Worm (Caenorhabditis elegans) whole organism, young adult: Measurements from ENCODE around the gene srbc-62.

ENCODE experiments used
- B0019.2 ChIP-seq: fragments of 200-800 bp; sonication (Bioruptor generic); conservative IDR thresholded peaks from 2 replicates; pipeline ENCODE4 v1.3.6; 2022; ENCODE audit warnings: missing genetic modification reagents, missing genetic modification characterization, missing compliant biosample characterization
- B0261.1 ChIP-seq: sonication (generic microtip); optimal IDR thresholded peaks from 2 replicates; lab custom pipeline; 2016; ENCODE audit warnings: mild to moderate bottlenecking, missing genetic modification characterization, moderate library complexity, missing compliant biosample characterization
- B0336.3 ChIP-seq: fragments of 200-800 bp; sonication (Bioruptor generic); IDR thresholded peaks from 2 replicates; pipeline ENCODE4 v1.3.6; 2022; ENCODE audit warnings: missing genetic modification characterization, missing compliant biosample characterization
- C17E4.6 ChIP-seq: fragments of 200-800 bp; sonication (Bioruptor generic); IDR thresholded peaks from 2 replicates; pipeline ENCODE4 v1.3.6; 2022; ENCODE audit warnings: missing genetic modification reagents, missing genetic modification characterization, missing compliant biosample characterization
- F23B12.7 ChIP-seq: sonication (generic microtip); optimal IDR thresholded peaks from 2 replicates; lab custom pipeline; 2017; ENCODE audit warnings: missing genetic modification characterization, mild to moderate bottlenecking, missing compliant biosample characterization, antibody characterized with exemption, moderate library complexity; ENCODE audit not compliant: insufficient read depth
- F52B5.7 ChIP-seq: sonication (generic microtip); optimal IDR thresholded peaks from 2 replicates; lab custom pipeline; 2016; ENCODE audit warnings: mild to moderate bottlenecking, missing genetic modification characterization, missing compliant biosample characterization
- F55B11.4 ChIP-seq: sonication (generic microtip); optimal IDR thresholded peaks from 2 replicates; lab custom pipeline; 2016; ENCODE audit warnings: missing compliant biosample characterization, missing genetic modification characterization, borderline replicate concordance; ENCODE audit not compliant: insufficient read depth
- T07F8.4 ChIP-seq: sonication (generic microtip); optimal IDR thresholded peaks from 2 replicates; lab custom pipeline; 2016; ENCODE audit warnings: mild to moderate bottlenecking, missing genetic modification characterization, moderate library complexity, missing compliant biosample characterization
- T26A5.8 ChIP-seq: sonication (generic microtip); optimal IDR thresholded peaks from 2 replicates; lab custom pipeline; 2016; ENCODE audit warnings: missing genetic modification characterization, missing compliant biosample characterization
- Y53G8AR.9 ChIP-seq: fragments of 200-800 bp; sonication (Bioruptor generic); conservative IDR thresholded peaks from 2 replicates; pipeline ENCODE4 v1.3.6; 2022; ENCODE audit warnings: missing genetic modification reagents, missing genetic modification characterization, missing compliant biosample characterization
- Y67H2A.10 ChIP-seq: fragments of 200-800 bp; sonication (Bioruptor generic); conservative IDR thresholded peaks from 2 replicates; pipeline ENCODE4 v1.3.6; 2022; ENCODE audit warnings: missing genetic modification reagents, missing genetic modification characterization, missing compliant biosample characterization
- Y95B8A.8 ChIP-seq: fragments of 200-800 bp; sonication (Bioruptor generic); IDR thresholded peaks from 2 replicates; pipeline ENCODE4 v1.3.6; 2022; ENCODE audit warnings: missing genetic modification reagents, missing genetic modification characterization, missing compliant biosample characterization
- akir-1 ChIP-seq: fragments of 200-800 bp; sonication (Bioruptor generic); optimal IDR thresholded peaks from 2 replicates; lab custom pipeline; 2018; ENCODE audit warnings: mild to moderate bottlenecking, missing genetic modification characterization, moderate library complexity, missing compliant biosample characterization
- ama-1 ChIP-seq, 3 experiments: fragments of 150-350 bp in 1 of 3; sonication (generic microtip) in 2 of 3; optimal IDR thresholded peaks; 2 replicates each; lab custom pipeline; 2014 to 2018; ENCODE audit warnings: missing biosample characterization in 2 of 3, missing genetic modification characterization in 2 of 3, missing genetic modification reagents in 2 of 3
- attf-3 ChIP-seq: fragments of 200-800 bp; sonication (Bioruptor generic); conservative IDR thresholded peaks from 2 replicates; pipeline ENCODE4 v1.3.6; 2022; ENCODE audit warnings: missing genetic modification reagents, missing genetic modification characterization, missing compliant biosample characterization
- ccch-3 ChIP-seq: fragments of 200-800 bp; sonication (Bioruptor generic); optimal IDR thresholded peaks from 2 replicates; lab custom pipeline; 2018; ENCODE audit warnings: mild to moderate bottlenecking, missing genetic modification characterization, missing compliant biosample characterization
- ceh-27 ChIP-seq: fragments of 200-800 bp; sonication (Bioruptor generic); optimal IDR thresholded peaks from 2 replicates; lab custom pipeline; 2018; ENCODE audit warnings: mild to moderate bottlenecking, missing genetic modification characterization, moderate library complexity, missing compliant biosample characterization
- ceh-40 ChIP-seq: fragments of 200-800 bp; sonication (Bioruptor generic); IDR thresholded peaks from 2 replicates; pipeline ENCODE4 v1.3.6; 2022; ENCODE audit warnings: missing genetic modification characterization, missing compliant biosample characterization
- ceh-58 ChIP-seq: fragments of 200-800 bp; sonication (Bioruptor generic); IDR thresholded peaks from 2 replicates; pipeline ENCODE4 v1.3.6; 2022; ENCODE audit warnings: missing genetic modification characterization, missing compliant biosample characterization
- egl-18 ChIP-seq: fragments of 200-800 bp; sonication (Bioruptor generic); IDR thresholded peaks from 2 replicates; pipeline ENCODE4 v1.3.6; 2022; ENCODE audit warnings: missing genetic modification reagents, missing genetic modification characterization, missing compliant biosample characterization
- let-526 ChIP-seq: fragments of 200-800 bp; sonication (Bioruptor generic); IDR thresholded peaks from 2 replicates; pipeline ENCODE4 v1.3.6; 2022; ENCODE audit warnings: missing genetic modification reagents, missing genetic modification characterization, missing compliant biosample characterization
- let-607 ChIP-seq, 2 experiments: fragments of 200-800 bp in 1 of 2; sonication (Bioruptor generic) in 1 of 2; sonication (generic microtip) in 1 of 2; optimal IDR thresholded peaks; 2 replicates each; lab custom pipeline; 2016 to 2018; ENCODE audit warnings: mild to moderate bottlenecking in 2 of 2, missing compliant biosample characterization in 2 of 2, missing genetic modification characterization in 2 of 2, moderate library complexity in 2 of 2, missing genotype in 1 of 2
- lin-40 ChIP-seq: sonication (generic microtip); optimal IDR thresholded peaks from 2 replicates; lab custom pipeline; 2016; ENCODE audit warnings: missing genetic modification characterization, mild to moderate bottlenecking, missing compliant biosample characterization, missing genotype, missing genetic modification reagents
- lsl-1 ChIP-seq: fragments of 200-800 bp; sonication (Bioruptor generic); optimal IDR thresholded peaks from 2 replicates; lab custom pipeline; 2018; ENCODE audit warnings: mild to moderate bottlenecking, missing genetic modification characterization, moderate library complexity, missing compliant biosample characterization
- nfya-2 ChIP-seq: fragments of 200-800 bp; sonication (Bioruptor generic); IDR thresholded peaks from 2 replicates; pipeline ENCODE4 v1.3.6; 2022; ENCODE audit warnings: missing genetic modification reagents, missing genetic modification characterization, missing compliant biosample characterization
- nhr-120 ChIP-seq: fragments of 200-800 bp; sonication (Bioruptor generic); IDR thresholded peaks from 2 replicates; pipeline ENCODE4 v1.3.6; 2022; ENCODE audit warnings: missing genetic modification characterization, missing compliant biosample characterization
- nhr-27 ChIP-seq: fragments of 200-800 bp; sonication (Bioruptor generic); optimal IDR thresholded peaks from 2 replicates; lab custom pipeline; 2018; ENCODE audit warnings: mild to moderate bottlenecking, missing genetic modification characterization, moderate library complexity, missing compliant biosample characterization
- nhr-80 ChIP-seq: sonication (generic microtip); optimal IDR thresholded peaks from 2 replicates; lab custom pipeline; 2016; ENCODE audit warnings: missing genetic modification characterization, missing compliant biosample characterization
- pha-4 ChIP-seq: fragments of 150-350 bp; sonication (generic microtip); optimal IDR thresholded peaks from 2 replicates; lab custom pipeline; 2014; ENCODE audit warnings: missing biosample characterization, missing genetic modification reagents, missing genetic modification characterization
- rec-8 ChIP-seq, 2 experiments: sonication (generic microtip); optimal IDR thresholded peaks; 2 replicates each; lab custom pipeline; 2016; ENCODE audit warnings: mild to moderate bottlenecking in 2 of 2, missing genetic modification characterization in 2 of 2, missing genetic modification reagents in 2 of 2, missing genotype in 2 of 2, missing biosample characterization in 1 of 2, missing compliant biosample characterization in 1 of 2, moderate library complexity in 1 of 2
- repo-1 ChIP-seq: sonication (generic microtip); optimal IDR thresholded peaks from 2 replicates; lab custom pipeline; 2017; ENCODE audit warnings: mild to moderate bottlenecking, missing genetic modification characterization, missing compliant biosample characterization
- rpc-1 ChIP-seq, 2 experiments: fragments of 150-350 bp in 1 of 2; sonication (generic microtip) in 1 of 2; optimal IDR thresholded peaks; 2 replicates each; lab custom pipeline; 2014 to 2018; ENCODE audit warnings: missing biosample characterization in 1 of 2, missing genetic modification characterization in 1 of 2, missing genetic modification reagents in 1 of 2, missing genotype in 1 of 2
- snpc-3.4 ChIP-seq: sonication (generic microtip); optimal IDR thresholded peaks from 2 replicates; lab custom pipeline; 2017; ENCODE audit warnings: missing genetic modification characterization, mild to moderate bottlenecking, missing compliant biosample characterization, antibody characterized with exemption, moderate library complexity, missing genotype, missing genetic modification reagents
- somi-1 ChIP-seq: fragments of 200-800 bp; sonication (Bioruptor generic); optimal IDR thresholded peaks from 2 replicates; lab custom pipeline; 2018; ENCODE audit warnings: mild to moderate bottlenecking, missing genetic modification characterization, missing compliant biosample characterization
- unc-130 ChIP-seq: sonication (generic microtip); optimal IDR thresholded peaks from 2 replicates; lab custom pipeline; 2016; ENCODE audit warnings: missing genetic modification reagents, missing genetic modification characterization, missing compliant biosample characterization
- xnd-1 ChIP-seq: sonication (generic microtip); optimal IDR thresholded peaks from 2 replicates; lab custom pipeline; 2016; ENCODE audit warnings: missing genotype, missing genetic modification reagents, missing genetic modification characterization, missing compliant biosample characterization
- zfh-2 ChIP-seq: fragments of 200-800 bp; sonication (Bioruptor generic); conservative IDR thresholded peaks from 2 replicates; pipeline ENCODE4 v1.3.6; 2022; ENCODE audit warnings: missing genetic modification reagents, missing genetic modification characterization, missing compliant biosample characterization
- ztf-18 ChIP-seq: sonication (generic microtip); optimal IDR thresholded peaks from 2 replicates; lab custom pipeline; 2016; ENCODE audit warnings: missing genotype, mild to moderate bottlenecking, missing genetic modification characterization, missing compliant biosample characterization
- ztf-3 ChIP-seq: fragments of 200-800 bp; sonication (Bioruptor generic); optimal IDR thresholded peaks from 2 replicates; lab custom pipeline; 2018; ENCODE audit warnings: mild to moderate bottlenecking, missing genetic modification characterization, missing compliant biosample characterization

srbc-62 gene

ce11 chrV:17225389-17225788, 7.6 kb downstream of the srbc-62 start, which contains the start of gene scl-25:
scl-25 (plus strand) TSS chrV:17225689.
- no peak for TF ChIP-seq nhr-27
- TF ChIP-seq B0336.3 (GFP tag; lab: Robert Waterston, UW): no peak
- no peak for TF ChIP-seq B0261.1 (tag; lab: Kevin White, UChicago)
- no peak for TF ChIP-seq unc-130 (GFP tag; lab: Kevin White, UChicago)
- TF ChIP-seq nfya-2: no peak
- TF ChIP-seq rpc-1 (optimal IDR thresholded peaks at IDR 0.05; lab: Kevin White, UChicago): no peak
- no peak for TF ChIP-seq rpc-1 (tag; optimal IDR thresholded peaks at IDR 0.05; lab: Kevin White, UChicago)
- no peak for TF ChIP-seq C17E4.6 (GFP tag; lab: Robert Waterston, UW)
- no peak for TF ChIP-seq let-526 (GFP tag; lab: Robert Waterston, UW)
- no peak for TF ChIP-seq ceh-27 (GFP tag; lab: Kevin White, UChicago)
- TF ChIP-seq ama-1 (optimal IDR thresholded peaks at IDR 0.05; lab: Kevin White, UChicago): no peak
- no peak for TF ChIP-seq ama-1 (GFP tag; optimal IDR thresholded peaks at IDR 0.05; lab: Kevin White, UChicago)
- TF ChIP-seq F55B11.4 (tag; lab: Kevin White, UChicago): no peak
- TF ChIP-seq pha-4 (tag; lab: Kevin White, UChicago): no peak
- no peak for TF ChIP-seq ceh-40 (GFP tag; lab: Robert Waterston, UW)
- TF ChIP-seq ccch-3: no peak
- no peak for TF ChIP-seq B0019.2 (GFP tag; lab: Robert Waterston, UW)
- no peak for TF ChIP-seq ztf-3
- TF ChIP-seq ztf-18: no peak
- no peak for TF ChIP-seq lin-40 (tag; lab: Kevin White, UChicago)

- TF ChIP-seq ceh-58: no peak
- TF ChIP-seq lsl-1: no peak
- no peak for TF ChIP-seq somi-1 (GFP tag; lab: Kevin White, UChicago)
- no peak for TF ChIP-seq rec-8 (tag; optimal IDR thresholded peaks at IDR 0.05; lab: Kevin White, UChicago)
- no peak for TF ChIP-seq F23B12.7 (tag; lab: Kevin White, UChicago)
- TF ChIP-seq zfh-2 (GFP tag; lab: Robert Waterston, UW): no peak
- TF ChIP-seq egl-18 (GFP tag; lab: Robert Waterston, UW): no peak
- TF ChIP-seq Y53G8AR.9 (GFP tag; lab: Robert Waterston, UW): no peak
- no peak for TF ChIP-seq ccch-3
- no peak for TF ChIP-seq Y67H2A.10 (GFP tag; lab: Robert Waterston, UW)
- TF ChIP-seq F52B5.7: no peak
Observed at ce11 chrV:17226119-17226518, 8.3 kb downstream of the srbc-62 start, which contains the start of gene srh-112. srh-112 (minus strand) TSS chrV:17226219.

DNA sequence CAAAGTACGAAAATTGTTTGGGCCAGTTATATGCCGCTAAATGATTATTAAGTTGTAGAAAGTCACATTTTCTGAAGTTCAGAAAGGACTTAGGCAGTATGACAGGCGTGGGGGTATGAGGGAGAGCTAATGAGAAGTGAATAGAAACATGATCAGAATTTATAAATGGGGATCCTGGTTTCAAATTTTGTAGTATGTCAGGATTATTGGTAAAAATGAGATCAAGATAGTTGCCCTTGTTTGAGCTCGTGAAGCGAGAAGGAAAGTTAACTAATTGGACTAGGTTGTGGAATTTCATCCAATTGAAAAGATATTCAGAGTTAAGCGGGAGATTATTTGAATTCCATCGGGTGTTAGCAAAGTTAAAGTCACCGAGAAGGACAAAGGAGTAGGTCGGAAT, 14.6 kb downstream of the srbc-62 start:
- TF ChIP-seq Y95B8A.8 (GFP tag; lab: Robert Waterston, UW): no peak
- TF ChIP-seq akir-1 (GFP tag; lab: Kevin White, UChicago): no peak
- TF ChIP-seq nhr-120: no peak
- TF ChIP-seq F52B5.7: no peak
- no peak for TF ChIP-seq T26A5.8 (tag; lab: Kevin White, UChicago)
- TF ChIP-seq attf-3 (GFP tag; lab: Robert Waterston, UW): no peak
- TF ChIP-seq let-607 (tag; optimal IDR thresholded peaks at IDR 0.05; lab: Kevin White, UChicago): no peak
- no peak for TF ChIP-seq ztf-18
- no peak for TF ChIP-seq nhr-80
- TF ChIP-seq T07F8.4: no peak
- no peak for TF ChIP-seq rpc-1 (optimal IDR thresholded peaks at IDR 0.05; lab: Kevin White, UChicago)
- TF ChIP-seq rpc-1 (tag; optimal IDR thresholded peaks at IDR 0.05; lab: Kevin White, UChicago): no peak
- no peak for TF ChIP-seq snpc-3.4
- TF ChIP-seq repo-1 (tag; lab: Kevin White, UChicago): no peak
- TF ChIP-seq xnd-1 (tag; lab: Kevin White, UChicago): no peak
